Fruit fly (Drosophila melanogaster): Measurements from ENCODE around the gene P58IPK.

dm6 chr3R:9612217-9612616 lies 25.5 kb downstream of the P58IPK start:
- TF ChIP-seq Hr83 (GFP tag; optimal IDR thresholded peaks at IDR 0.05; ENCODE audit: poor library complexity, severe bottlenecking) (no peak), Vsx2 (GFP tag; optimal IDR thresholded peaks at IDR 0.05; ENCODE audit: partially characterized antibody) (no peak), psq (GFP tag; optimal IDR thresholded peaks at IDR 0.05) (peak; percentile 6), pan (optimal IDR thresholded peaks at IDR 0.05) (no peak), Hnf4 (GFP tag; optimal IDR thresholded peaks at IDR 0.05) (peak; percentile 60), foxo (GFP tag; optimal IDR thresholded peaks at IDR 0.05) (peak in 1 of 2 experiments; percentile 56)
